Fruit fly (Drosophila melanogaster) whole organism, wandering third instar larva: ENCODE measurements around the gene CG34175.

Source experiments
- Abd-B ChIP-seq: fragments of >200 bp; optimal IDR thresholded peaks from 2 replicates; lab custom pipeline; 2017; ENCODE audit warnings: missing biosample characterization, missing genetic modification characterization
- Dfd ChIP-seq: fragments of >200 bp; optimal IDR thresholded peaks from 2 replicates; lab custom pipeline; 2017; ENCODE audit warnings: missing biosample characterization, missing genetic modification characterization
- HLH106 ChIP-seq: fragments of 200-800 bp; optimal IDR thresholded peaks from 3 replicates; lab custom pipeline; 2019; ENCODE audit warnings: missing biosample characterization, mild to moderate bottlenecking, missing genetic modification characterization, moderate library complexity
- Hr83 ChIP-seq: fragments of 200-300 bp; sonication (Bioruptor generic); optimal IDR thresholded peaks from 2 replicates; lab custom pipeline; 2016; ENCODE audit warnings: missing biosample characterization, mild to moderate bottlenecking, missing genetic modification characterization, moderate library complexity; ENCODE audit not compliant: poor library complexity, severe bottlenecking
- dmrt93B ChIP-seq: fragments of 200-800 bp; sonication (Bioruptor generic); optimal IDR thresholded peaks from 2 replicates; lab custom pipeline; 2018; ENCODE audit warnings: missing biosample characterization, mild to moderate bottlenecking, missing genetic modification characterization
- ey ChIP-seq: fragments of 200-800 bp; sonication (Bioruptor generic); optimal IDR thresholded peaks from 2 replicates; lab custom pipeline; 2016; ENCODE audit warnings: missing biosample characterization, missing genetic modification characterization
- h ChIP-seq: fragments of 200-800 bp; sonication (Bioruptor generic); optimal IDR thresholded peaks from 3 replicates; lab custom pipeline; 2016; ENCODE audit warnings: missing biosample characterization, mild to moderate bottlenecking, missing genetic modification characterization
- jim ChIP-seq: fragments of 175-275, 200-325 bp; sonication (Bioruptor generic); optimal IDR thresholded peaks from 2 replicates; lab custom pipeline; 2016; ENCODE audit warnings: missing biosample characterization, mild to moderate bottlenecking, missing genetic modification characterization
- usp ChIP-seq: fragments of >200 bp; optimal IDR thresholded peaks from 2 replicates; lab custom pipeline; 2017; ENCODE audit warnings: missing biosample characterization, missing genetic modification characterization

- TF ChIP-seq h (GFP tag; lab: Kevin White, UChicago) = peak; percentile 35
- no peak for TF ChIP-seq Dfd (GFP tag; lab: Kevin White, UChicago)
- no peak for TF ChIP-seq Hr83 (GFP tag; lab: Kevin White, UChicago)
- TF ChIP-seq Abd-B (GFP tag; lab: Kevin White, UChicago) = no peak
- TF ChIP-seq HLH106 = no peak
- TF ChIP-seq jim = no peak
- TF ChIP-seq usp (GFP tag; lab: Kevin White, UChicago) = no peak
- TF ChIP-seq ey (GFP tag; lab: Kevin White, UChicago) = no peak
- no peak for TF ChIP-seq dmrt93B (GFP tag; lab: Kevin White, UChicago)
Observed at dm6 chr2L:3366043-3366679, 31.7 kb upstream of the CG34175 start.
